Worm (Caenorhabditis elegans): ENCODE results near the gene Y39B6A.42.
A peak's percentile ranks its signal among the peaks of the same experiment; 100 is the strongest.

Y39B6A.42 gene

ce11 chrV:18976539-18976938 is 7.1 kb upstream of the Y39B6A.42 start:
- TF ChIP-seq rnt-1 (tag; optimal IDR thresholded peaks at IDR 0.05) (no peak), lir-3 (tag; optimal IDR thresholded peaks at IDR 0.05; ENCODE audit: poor library complexity) (no peak), nhr-71 (tag; optimal IDR thresholded peaks at IDR 0.05) (no peak), C16A3.4 (tag; optimal IDR thresholded peaks at IDR 0.05) (no peak), lsy-2 (tag; optimal IDR thresholded peaks at IDR 0.05) (no peak), nhr-19 (GFP tag; conservative IDR thresholded peaks at IDR 0.05) (no peak), nhr-77 (tag; optimal IDR thresholded peaks at IDR 0.05) (no peak), nhr-12 (tag; optimal IDR thresholded peaks at IDR 0.05) (no peak)

ce11 chrV:18967479-18968056 is 1.9 kb downstream of the Y39B6A.42 start, which contains the start of gene Y39B6A.43:
Gene Y39B6A.43, minus strand, starts transcription at chrV:18967829.
- TF ChIP-seq nhr-237 (tag; optimal IDR thresholded peaks at IDR 0.05): peak; percentile 88
- TF ChIP-seq nhr-77 (tag; optimal IDR thresholded peaks at IDR 0.05): peak; percentile 97
- no peak for TF ChIP-seq alr-1 (tag; optimal IDR thresholded peaks at IDR 0.05; ENCODE audit: borderline replicate concordance)
- TF ChIP-seq C04F5.9 (tag; optimal IDR thresholded peaks at IDR 0.05): peak; percentile 80
- peak; percentile 31 for TF ChIP-seq mef-2 (tag; optimal IDR thresholded peaks at IDR 0.05)
- peak; percentile 98 for TF ChIP-seq fkh-8 (tag; optimal IDR thresholded peaks at IDR 0.05)
- no peak for TF ChIP-seq hlh-4 (tag; optimal IDR thresholded peaks at IDR 0.05)
- TF ChIP-seq fos-1 (tag; optimal IDR thresholded peaks at IDR 0.05): peak; percentile 91
- peak; percentile 87 for TF ChIP-seq nhr-11 (tag; optimal IDR thresholded peaks at IDR 0.05)
- TF ChIP-seq ztf-4 (tag; optimal IDR thresholded peaks at IDR 0.05): peak; percentile 91
- peak; percentile 99 to 100 for TF ChIP-seq efl-1 (optimal IDR thresholded peaks at IDR 0.05)
- peak; percentile 93 to 100 for TF ChIP-seq efl-1 (GFP tag; optimal IDR thresholded peaks at IDR 0.05 in 1 of 2)
- TF ChIP-seq pag-3 (tag; optimal IDR thresholded peaks at IDR 0.05; ENCODE audit: borderline replicate concordance, insufficient read depth): no peak
- peak; percentile 98 for TF ChIP-seq C16A3.4 (tag; optimal IDR thresholded peaks at IDR 0.05)
- no peak for TF ChIP-seq nhr-84 (tag; optimal IDR thresholded peaks at IDR 0.05)
- TF ChIP-seq dsc-1 (tag; optimal IDR thresholded peaks at IDR 0.05): peak; percentile 90
- TF ChIP-seq aly-2 (tag; optimal IDR thresholded peaks at IDR 0.05): peak; percentile 66
- TF ChIP-seq ceh-88 (GFP tag; IDR thresholded peaks at IDR 0.05): peak; percentile 86
- peak; percentile 89 for TF ChIP-seq egl-13 (tag; optimal IDR thresholded peaks at IDR 0.05)
- TF ChIP-seq lin-39 (tag; optimal IDR thresholded peaks at IDR 0.05): peak; percentile 84
- peak; percentile 77 for TF ChIP-seq C34B4.2 (tag; optimal IDR thresholded peaks at IDR 0.05)
- TF ChIP-seq rnt-1 (tag; optimal IDR thresholded peaks at IDR 0.05): peak; percentile 98
- TF ChIP-seq pqm-1 (tag; optimal IDR thresholded peaks at IDR 0.05): peak; percentile 80
- TF ChIP-seq mdl-1 (tag; optimal IDR thresholded peaks at IDR 0.05): peak in 1 of 2 experiments; percentile 89
- peak; percentile 94 for TF ChIP-seq pax-3 (tag; optimal IDR thresholded peaks at IDR 0.05)
- peak; percentile 66 for TF ChIP-seq sox-4 (tag; optimal IDR thresholded peaks at IDR 0.05)
- no peak for TF ChIP-seq tlp-1 (tag; optimal IDR thresholded peaks at IDR 0.05)
- TF ChIP-seq hpl-2 (GFP tag; optimal IDR thresholded peaks at IDR 0.05): peak; percentile 96
- peak; percentile 63 for TF ChIP-seq F16B12.6 (tag; optimal IDR thresholded peaks at IDR 0.05)
- TF ChIP-seq lsy-2 (tag; optimal IDR thresholded peaks at IDR 0.05): peak; percentile 97
- no peak for TF ChIP-seq nhr-28 (tag; optimal IDR thresholded peaks at IDR 0.05)
- peak; percentile 84 for TF ChIP-seq ceh-8 (GFP tag; optimal IDR thresholded peaks at IDR 0.05)
- no peak for TF ChIP-seq unc-30 (tag; optimal IDR thresholded peaks at IDR 0.05)
- peak; percentile 57 to 80 for TF ChIP-seq egl-27 (tag; optimal IDR thresholded peaks at IDR 0.05)
- TF ChIP-seq grh-1 (GFP tag; IDR thresholded peaks at IDR 0.05): peak; percentile 94
- TF ChIP-seq fkh-4 (tag; optimal IDR thresholded peaks at IDR 0.05; ENCODE audit: borderline replicate concordance): peak; percentile 75
- TF ChIP-seq unc-86 (tag; optimal IDR thresholded peaks at IDR 0.05): peak; percentile 96
- no peak for TF ChIP-seq ets-5 (GFP tag; IDR thresholded peaks at IDR 0.05)
- TF ChIP-seq nhr-12 (tag; optimal IDR thresholded peaks at IDR 0.05): no peak
- TF ChIP-seq xbp-1 (tag; optimal IDR thresholded peaks at IDR 0.05): peak; percentile 93
- peak; percentile 96 for TF ChIP-seq fkh-10 (GFP tag; optimal IDR thresholded peaks at IDR 0.05)
- peak; percentile 17 for TF ChIP-seq ama-1 (optimal IDR thresholded peaks at IDR 0.05)
- TF ChIP-seq hlh-17 (GFP tag; optimal IDR thresholded peaks at IDR 0.05; ENCODE audit: borderline replicate concordance): peak; percentile 68
- peak; percentile 85 for TF ChIP-seq snpc-4 (tag; optimal IDR thresholded peaks at IDR 0.05)
- no peak for TF ChIP-seq ces-1 (GFP tag; optimal IDR thresholded peaks at IDR 0.05)
- peak; percentile 98 to 100 for TF ChIP-seq lin-35 (GFP tag; optimal IDR thresholded peaks at IDR 0.05)
- TF ChIP-seq vab-15 (tag; optimal IDR thresholded peaks at IDR 0.05): peak; percentile 83

All from whole organism, L1 larva.